Worm (Caenorhabditis elegans) whole organism, L2 larva: ENCODE results near the gene srx-9.

Experiments used
- C34F6.9 ChIP-seq: fragments of 150-350 bp; optimal IDR thresholded peaks from 2 replicates; lab custom pipeline; 2014; ENCODE audit warnings: missing biosample characterization, missing genetic modification characterization
- F13H6.1 ChIP-seq: sonication (generic microtip); optimal IDR thresholded peaks from 2 replicates; lab custom pipeline; 2016; ENCODE audit warnings: missing genetic modification characterization, missing compliant biosample characterization
- R02D3.7 ChIP-seq: fragments of 150-350 bp; optimal IDR thresholded peaks from 2 replicates; lab custom pipeline; 2014; ENCODE audit warnings: missing biosample characterization, missing genetic modification characterization
- Y55F3AM.14 ChIP-seq: fragments of 200-800 bp; sonication (Bioruptor generic); optimal IDR thresholded peaks from 2 replicates; lab custom pipeline; 2018; ENCODE audit warnings: mild to moderate bottlenecking, missing genetic modification characterization, missing compliant biosample characterization
- aly-2 ChIP-seq: fragments of 150-350 bp; optimal IDR thresholded peaks from 2 replicates; lab custom pipeline; 2014; ENCODE audit warnings: missing biosample characterization, missing genetic modification characterization
- ama-1 ChIP-seq: fragments of 150-350 bp; optimal IDR thresholded peaks from 2 replicates; lab custom pipeline; 2018; ENCODE audit warnings: inconsistent platforms
- blmp-1 ChIP-seq: sonication (generic microtip); optimal IDR thresholded peaks from 2 replicates; lab custom pipeline; 2017; ENCODE audit warnings: missing genetic modification characterization, mild to moderate bottlenecking, missing compliant biosample characterization, antibody characterized with exemption, moderate library complexity; ENCODE audit not compliant: insufficient read depth
- ceh-16 ChIP-seq: fragments of 150-350 bp; optimal IDR thresholded peaks from 2 replicates; lab custom pipeline; 2014; ENCODE audit warnings: missing biosample characterization, missing genetic modification characterization
- ceh-82 ChIP-seq: fragments of 150-350 bp; optimal IDR thresholded peaks from 2 replicates; lab custom pipeline; 2014; ENCODE audit warnings: missing biosample characterization, missing genetic modification characterization
- crh-2 ChIP-seq: sonication (generic microtip); optimal IDR thresholded peaks from 2 replicates; lab custom pipeline; 2017; ENCODE audit warnings: missing biosample characterization, missing genetic modification characterization
- dmd-4 ChIP-seq: sonication (generic microtip); optimal IDR thresholded peaks from 2 replicates; lab custom pipeline; 2017; ENCODE audit warnings: missing biosample characterization, missing genetic modification characterization
- egl-27 ChIP-seq: sonication (generic microtip); optimal IDR thresholded peaks from 3 replicates; lab custom pipeline; 2017; ENCODE audit warnings: missing biosample characterization, missing genetic modification reagents, missing genetic modification characterization
- elt-1 ChIP-seq: fragments of 150-350 bp; optimal IDR thresholded peaks from 2 replicates; lab custom pipeline; 2014; ENCODE audit warnings: missing biosample characterization, missing genetic modification characterization
- elt-3 ChIP-seq: sonication (generic microtip); optimal IDR thresholded peaks from 2 replicates; lab custom pipeline; 2017; ENCODE audit warnings: missing biosample characterization, missing genetic modification characterization
- fos-1 ChIP-seq: fragments of 150-350 bp; optimal IDR thresholded peaks from 2 replicates; lab custom pipeline; 2014; ENCODE audit warnings: missing biosample characterization, missing genetic modification characterization
- gmeb-1 ChIP-seq: fragments of 150-350 bp; optimal IDR thresholded peaks from 2 replicates; lab custom pipeline; 2014; ENCODE audit warnings: missing biosample characterization, missing genetic modification characterization
- lin-11 ChIP-seq: fragments of 150-350 bp; sonication (generic microtip); optimal IDR thresholded peaks from 2 replicates; lab custom pipeline; 2014; ENCODE audit warnings: missing biosample characterization, missing genetic modification characterization, inconsistent platforms, mixed read lengths
- lin-13 ChIP-seq: fragments of 150-350 bp; optimal IDR thresholded peaks from 2 replicates; lab custom pipeline; 2014; ENCODE audit warnings: missing biosample characterization, missing genetic modification reagents, missing genetic modification characterization
- lin-39 ChIP-seq: fragments of 150-350 bp; optimal IDR thresholded peaks from 2 replicates; lab custom pipeline; 2014; ENCODE audit warnings: missing biosample characterization, missing genetic modification reagents, missing genetic modification characterization
- lsy-2 ChIP-seq, 2 experiments: fragments of 150-350 bp in 1 of 2; sonication (generic microtip) in 1 of 2; optimal IDR thresholded peaks; 2 replicates each; lab custom pipeline; 2014 to 2017; ENCODE audit warnings: missing biosample characterization in 2 of 2, missing genetic modification characterization in 2 of 2
- mab-5 ChIP-seq: fragments of 150-350 bp; optimal IDR thresholded peaks from 2 replicates; lab custom pipeline; 2014; ENCODE audit warnings: missing biosample characterization, missing genetic modification characterization
- mbf-1 ChIP-seq: sonication (generic microtip); optimal IDR thresholded peaks from 2 replicates; lab custom pipeline; 2017; ENCODE audit warnings: missing biosample characterization, missing genetic modification characterization
- mdl-1 ChIP-seq, 2 experiments: fragments of 150-350 bp in 1 of 2; sonication (generic microtip) in 1 of 2; optimal IDR thresholded peaks; 2 replicates each; lab custom pipeline; 2017; ENCODE audit warnings: missing biosample characterization in 2 of 2, missing genetic modification characterization in 2 of 2
- nhr-11 ChIP-seq: fragments of 150-350 bp; optimal IDR thresholded peaks from 2 replicates; lab custom pipeline; 2014; ENCODE audit warnings: missing biosample characterization, missing genetic modification characterization
- nhr-21 ChIP-seq: fragments of 150-350 bp; optimal IDR thresholded peaks from 2 replicates; lab custom pipeline; 2014; ENCODE audit warnings: missing biosample characterization, missing genetic modification characterization
- nhr-23 ChIP-seq: fragments of 150-350 bp; optimal IDR thresholded peaks from 2 replicates; lab custom pipeline; 2014; ENCODE audit warnings: missing biosample characterization, missing genetic modification reagents, missing genetic modification characterization
- nhr-237 ChIP-seq: fragments of 150-350 bp; optimal IDR thresholded peaks from 2 replicates; lab custom pipeline; 2014; ENCODE audit warnings: missing biosample characterization, missing genetic modification characterization
- nhr-25 ChIP-seq: fragments of 150-350 bp; sonication (generic microtip); optimal IDR thresholded peaks from 3 replicates; lab custom pipeline; 2014; ENCODE audit warnings: missing biosample characterization, missing genetic modification characterization
- nhr-6 ChIP-seq: fragments of 150-350 bp; optimal IDR thresholded peaks from 2 replicates; lab custom pipeline; 2014; ENCODE audit warnings: missing biosample characterization, missing genetic modification characterization
- nhr-77 ChIP-seq: fragments of 150-350 bp; optimal IDR thresholded peaks from 2 replicates; lab custom pipeline; 2014; ENCODE audit warnings: missing biosample characterization, missing genetic modification characterization
- peb-1 ChIP-seq: fragments of 150-350 bp; optimal IDR thresholded peaks from 2 replicates; lab custom pipeline; 2014; ENCODE audit warnings: missing biosample characterization, missing genetic modification characterization
- sem-4 ChIP-seq: fragments of 150-350 bp; optimal IDR thresholded peaks from 2 replicates; lab custom pipeline; 2014; ENCODE audit warnings: missing biosample characterization, missing genetic modification reagents, missing genetic modification characterization
- sma-3 ChIP-seq: sonication (generic microtip); optimal IDR thresholded peaks from 2 replicates; lab custom pipeline; 2016; ENCODE audit warnings: missing genetic modification reagents, missing genetic modification characterization, missing compliant biosample characterization
- sma-9 ChIP-seq, 2 experiments: fragments of 150-350 bp in 1 of 2; sonication (generic microtip) in 1 of 2; optimal IDR thresholded peaks; 2 replicates each; lab custom pipeline; 2014 to 2016; ENCODE audit warnings: missing genetic modification characterization in 2 of 2, mild to moderate bottlenecking in 1 of 2, missing biosample characterization in 1 of 2, missing compliant biosample characterization in 1 of 2, missing genetic modification reagents in 1 of 2, moderate library complexity in 1 of 2
- snpc-4 ChIP-seq: fragments of 150-350 bp; optimal IDR thresholded peaks from 2 replicates; lab custom pipeline; 2014; ENCODE audit warnings: missing biosample characterization, missing genetic modification characterization
- unc-39 ChIP-seq: fragments of 150-350 bp; optimal IDR thresholded peaks from 2 replicates; lab custom pipeline; 2014; ENCODE audit warnings: missing biosample characterization, missing genetic modification characterization
- unc-62 ChIP-seq: fragments of 150-350 bp; optimal IDR thresholded peaks from 2 replicates; lab custom pipeline; 2014; ENCODE audit warnings: missing biosample characterization, missing genetic modification reagents, missing genetic modification characterization
- ztf-1 ChIP-seq: fragments of 200-800 bp; sonication (Bioruptor generic); conservative IDR thresholded peaks from 2 replicates; pipeline ENCODE4 v1.3.6; 2022; ENCODE audit warnings: missing genetic modification characterization, missing compliant biosample characterization
- ztf-11 ChIP-seq: sonication (generic microtip); optimal IDR thresholded peaks from 2 replicates; lab custom pipeline; 2017; ENCODE audit warnings: missing biosample characterization, missing genetic modification characterization
- ztf-4 ChIP-seq: fragments of 150-350 bp; optimal IDR thresholded peaks from 2 replicates; lab custom pipeline; 2014; ENCODE audit warnings: missing biosample characterization, missing genetic modification characterization

Gene srx-9

DNA sequence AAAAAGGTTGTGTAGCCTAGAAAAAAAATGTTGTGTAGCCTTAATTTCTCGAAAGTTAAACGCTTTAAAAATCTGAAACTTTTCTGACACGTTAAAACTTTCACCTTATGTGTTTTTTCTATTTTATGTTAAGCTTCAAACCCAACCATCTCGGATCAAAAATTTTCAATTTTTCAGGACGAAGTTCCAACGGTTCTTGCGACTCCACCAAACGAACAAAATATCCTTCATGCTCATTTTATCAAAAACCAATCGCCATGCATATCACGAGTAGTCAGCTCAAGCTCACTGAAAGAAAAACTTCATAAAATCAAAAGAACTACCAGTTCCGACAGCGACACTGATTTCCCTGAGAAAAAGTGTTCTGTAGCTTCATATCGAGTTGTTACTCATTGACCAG lies 41.2 kb upstream of the srx-9 start:
- no peak for TF ChIP-seq ztf-1 (GFP tag; lab: Robert Waterston, UW)
- no peak for TF ChIP-seq nhr-23 (tag; lab: Kevin White, UChicago)
- TF ChIP-seq C34F6.9 = no peak
- TF ChIP-seq ceh-16 = no peak
- TF ChIP-seq mbf-1 (tag; lab: Kevin White, UChicago) = no peak
- no peak for TF ChIP-seq mdl-1 (tag; optimal IDR thresholded peaks at IDR 0.05; lab: Kevin White, UChicago)
- TF ChIP-seq elt-3 (tag; lab: Kevin White, UChicago) = no peak
- TF ChIP-seq nhr-6 = no peak
- no peak for TF ChIP-seq aly-2 (tag; lab: Kevin White, UChicago)
- no peak for TF ChIP-seq lsy-2 (tag; optimal IDR thresholded peaks at IDR 0.05; lab: Kevin White, UChicago)

ce11 chrV:7435376-7436204 lies 40.3 kb upstream of the srx-9 start, which contains the start of the genes ddo-2 and F25E5.8:
Gene ddo-2 (minus strand): TSS chrV:7435705.
Gene F25E5.8 (plus strand): TSS chrV:7435930.
- TF ChIP-seq Y55F3AM.14 (GFP tag; lab: Kevin White, UChicago) (no peak), sem-4 (tag; lab: Kevin White, UChicago) (peak; percentile 1), F13H6.1 (tag; lab: Kevin White, UChicago) (no peak), nhr-25 (tag; lab: Kevin White, UChicago) (peak; percentile 59), ama-1 (lab: Kevin White, UChicago) (peak; percentile 87), lsy-2 (tag; optimal IDR thresholded peaks at IDR 0.05; lab: Kevin White, UChicago) (no peak), R02D3.7 (tag; lab: Kevin White, UChicago) (no peak), lin-11 (tag; lab: Kevin White, UChicago) (no peak), nhr-11 (tag; lab: Kevin White, UChicago) (no peak), unc-39 (tag; lab: Kevin White, UChicago) (no peak), mbf-1 (tag; lab: Kevin White, UChicago) (no peak), sma-9 (GFP tag; optimal IDR thresholded peaks at IDR 0.05; lab: Kevin White, UChicago) (no peak), sma-9 (tag; optimal IDR thresholded peaks at IDR 0.05; lab: Kevin White, UChicago) (no peak), nhr-6 (no peak), gmeb-1 (tag; lab: Kevin White, UChicago) (no peak), nhr-237 (tag; lab: Kevin White, UChicago) (no peak), elt-3 (tag; lab: Kevin White, UChicago) (no peak), mab-5 (tag; lab: Kevin White, UChicago) (no peak), fos-1 (tag; lab: Kevin White, UChicago) (no peak), ztf-1 (GFP tag; lab: Robert Waterston, UW) (no peak), ztf-4 (no peak), egl-27 (tag; lab: Kevin White, UChicago) (no peak), sma-3 (GFP tag; lab: Kevin White, UChicago) (peak; percentile 20), dmd-4 (no peak), peb-1 (tag; lab: Kevin White, UChicago) (no peak), elt-1 (no peak), C34F6.9 (no peak), nhr-21 (tag; lab: Kevin White, UChicago) (peak; percentile 30), blmp-1 (peak; percentile 38), nhr-77 (tag; lab: Kevin White, UChicago) (no peak), lin-39 (tag; lab: Kevin White, UChicago) (no peak), snpc-4 (tag; lab: Kevin White, UChicago) (no peak), ceh-82 (tag; lab: Kevin White, UChicago) (no peak), lin-13 (no peak), crh-2 (tag; lab: Kevin White, UChicago) (no peak), ceh-16 (no peak), ztf-11 (tag; lab: Kevin White, UChicago) (no peak), mdl-1 (tag; optimal IDR thresholded peaks at IDR 0.05; lab: Kevin White, UChicago) (no peak), unc-62 (GFP tag; lab: Kevin White, UChicago) (no peak)
- TF ChIP-seq, all 48 proteins: peak for 6
